Fruit fly (Drosophila melanogaster): Measurements from ENCODE around the gene CG4835.

The CG4835 gene

dm6 chr3L:5447843-5448242 lies 31.7 kb upstream of the CG4835 start:
- TF ChIP-seq otp (GFP tag; IDR thresholded peaks at IDR 0.05) (no peak), scrt (GFP tag; optimal IDR thresholded peaks at IDR 0.05) (peak; percentile 85), CG2678 (tag; optimal IDR thresholded peaks at IDR 0.05) (peak; percentile 19), Ets65A (GFP tag) (peak; percentile 52), Hmx (GFP tag; optimal IDR thresholded peaks at IDR 0.05) (no peak), croc (GFP tag; conservative IDR thresholded peaks at IDR 0.05) (0 out of 3 replicates have a peak, but pooled peaks have one; percentile 7), CG18599 (GFP tag; optimal IDR thresholded peaks at IDR 0.05) (peak; percentile 26)

dm6 chr3L:5452490-5453030 lies 27.0 kb upstream of the CG4835 start:
- TF ChIP-seq Doc2 (GFP tag; IDR thresholded peaks at IDR 0.05), result no peak
- no peak for TF ChIP-seq crol (GFP tag; IDR thresholded peaks at IDR 0.05)
- no peak for TF ChIP-seq Rfx (GFP tag; IDR thresholded peaks at IDR 0.05)
- TF ChIP-seq Trl (optimal IDR thresholded peaks at IDR 0.05), result peak in 1 of 2 experiments; percentile 39
- no peak for TF ChIP-seq Trl (GFP tag; optimal IDR thresholded peaks at IDR 0.05)
- no peak for TF ChIP-seq Mad (GFP tag; optimal IDR thresholded peaks at IDR 0.05)
- TF ChIP-seq Nf-YB (GFP tag; optimal IDR thresholded peaks at IDR 0.05), result peak; percentile 74
- TF ChIP-seq tx (GFP tag; optimal IDR thresholded peaks at IDR 0.05), result no peak
- TF ChIP-seq Nf-YC (tag; optimal IDR thresholded peaks at IDR 0.05), result peak; percentile 82
- TF ChIP-seq pros (GFP tag; optimal IDR thresholded peaks at IDR 0.05), result no peak
- TF ChIP-seq vfl (GFP tag; optimal IDR thresholded peaks at IDR 0.05), result no peak
- TF ChIP-seq Fer3 (tag; optimal IDR thresholded peaks at IDR 0.05), result no peak
- TF ChIP-seq CG10321 (GFP tag; IDR thresholded peaks at IDR 0.05), result no peak
- peak; percentile 55 for TF ChIP-seq ewg (GFP tag; optimal IDR thresholded peaks at IDR 0.05)
- no peak for TF ChIP-seq dysf (GFP tag; IDR thresholded peaks at IDR 0.05)
- no peak for TF ChIP-seq zen (tag; optimal IDR thresholded peaks at IDR 0.05)
- TF ChIP-seq CG10147 (GFP tag; optimal IDR thresholded peaks at IDR 0.05), result no peak
- TF ChIP-seq Blimp-1 (GFP tag; optimal IDR thresholded peaks at IDR 0.05), result no peak
- no peak for TF ChIP-seq CG31224 (GFP tag; IDR thresholded peaks at IDR 0.05)
- no peak for TF ChIP-seq nmo (GFP tag; optimal IDR thresholded peaks at IDR 0.05)
- TF ChIP-seq Deaf1 (tag; optimal IDR thresholded peaks at IDR 0.05), result peak; percentile 86
- TF ChIP-seq CG4730 (GFP tag; IDR thresholded peaks at IDR 0.05), result no peak
- TF ChIP-seq CG6813 (GFP tag; optimal IDR thresholded peaks at IDR 0.05), result no peak
- no peak for TF ChIP-seq ac (GFP tag; optimal IDR thresholded peaks at IDR 0.05)
- no peak for TF ChIP-seq CG10959 (GFP tag; IDR thresholded peaks at IDR 0.05)
- TF ChIP-seq CG6854 (GFP tag; optimal IDR thresholded peaks at IDR 0.05), result no peak
- TF ChIP-seq CG18011 (GFP tag; optimal IDR thresholded peaks at IDR 0.05), result no peak

dm6 chr3L:5498858-5499257 lies 19.3 kb downstream of the CG4835 start, which contains the start of gene blanks:
TSS of gene blanks (minus strand) at chr3L:5498958.
- TF ChIP-seq Eip74EF (GFP tag; optimal IDR thresholded peaks at IDR 0.05), result no peak
- TF ChIP-seq CG14710 (tag; optimal IDR thresholded peaks at IDR 0.05), result peak; percentile 83
- TF ChIP-seq CG32767 (GFP tag; IDR thresholded peaks at IDR 0.05), result no peak
- TF ChIP-seq Fer1 (GFP tag; optimal IDR thresholded peaks at IDR 0.05), result no peak
- TF ChIP-seq stwl (tag; optimal IDR thresholded peaks at IDR 0.05), result peak; percentile 46
- TF ChIP-seq Bgb (GFP tag; IDR thresholded peaks at IDR 0.05; ENCODE audit: partially characterized antibody), result no peak
- no peak for TF ChIP-seq HLH3B (GFP tag; IDR thresholded peaks at IDR 0.05)
- no peak for TF ChIP-seq ac (GFP tag; optimal IDR thresholded peaks at IDR 0.05)
- no peak for TF ChIP-seq CG1024 (GFP tag; IDR thresholded peaks at IDR 0.05)
- no peak for TF ChIP-seq CG2199 (GFP tag; IDR thresholded peaks at IDR 0.05)
- no peak for TF ChIP-seq lab (GFP tag; optimal IDR thresholded peaks at IDR 0.05)
- TF ChIP-seq CG18476 (GFP tag; optimal IDR thresholded peaks at IDR 0.05), result no peak
- TF ChIP-seq tup (GFP tag; optimal IDR thresholded peaks at IDR 0.05), result no peak
- no peak for TF ChIP-seq Gsc (GFP tag; IDR thresholded peaks at IDR 0.05)
- no peak for TF ChIP-seq Nf-YB (GFP tag; optimal IDR thresholded peaks at IDR 0.05)
- TF ChIP-seq Usf (GFP tag; optimal IDR thresholded peaks at IDR 0.05), result no peak
- TF ChIP-seq Aef1 (GFP tag; IDR thresholded peaks at IDR 0.05), result no peak
- TF ChIP-seq CG6854 (GFP tag; optimal IDR thresholded peaks at IDR 0.05), result no peak
- peak in 1 of 2 experiments; percentile 44 for TF ChIP-seq tll (GFP tag; optimal IDR thresholded peaks at IDR 0.05)

All from whole organism, embryonic.